Worm (Caenorhabditis elegans): ENCODE results near the gene H03G16.1.

ce11 chrX:15076042-15076565 is 22.4 kb downstream of the H03G16.1 start, which contains the start of the genes H40L08.3 and H40L08.9:
- TF ChIP-seq hlh-30 (tag; optimal IDR thresholded peaks at IDR 0.05; ENCODE audit: insufficient read depth) = no peak
- TF ChIP-seq rbr-2 (tag; optimal IDR thresholded peaks at IDR 0.05) = no peak
- no peak for TF ChIP-seq nhr-237 (tag; optimal IDR thresholded peaks at IDR 0.05)
- TF ChIP-seq lin-13 (GFP tag; optimal IDR thresholded peaks at IDR 0.05) = no peak
- no peak for TF ChIP-seq zip-2 (tag; optimal IDR thresholded peaks at IDR 0.05)
- no peak for TF ChIP-seq skn-1 (tag; optimal IDR thresholded peaks at IDR 0.05)
- peak; percentile 72 for TF ChIP-seq T26A8.4 (GFP tag; IDR thresholded peaks at IDR 0.05)
- no peak for TF ChIP-seq dmd-6 (GFP tag; IDR thresholded peaks at IDR 0.05)
- no peak for TF ChIP-seq fkh-10 (GFP tag; optimal IDR thresholded peaks at IDR 0.05)
- no peak for TF ChIP-seq D1046.2 (GFP tag; IDR thresholded peaks at IDR 0.05)
- no peak for TF ChIP-seq ctbp-1 (GFP tag; IDR thresholded peaks at IDR 0.05)
- TF ChIP-seq nhr-28 (tag; optimal IDR thresholded peaks at IDR 0.05) = peak; percentile 9
- no peak for TF ChIP-seq unc-130 (GFP tag; optimal IDR thresholded peaks at IDR 0.05)

All from whole organism, L4 larva.